Fruit fly (Drosophila melanogaster): ENCODE data around the gene pad.

The pad gene

dm6 chr3R:16331809-16332343 is 10.2 kb upstream of the pad start (continued):
- TF ChIP-seq CG10209 (GFP tag; optimal IDR thresholded peaks at IDR 0.05) (peak; percentile 85), CG8388 (GFP tag; optimal IDR thresholded peaks at IDR 0.05) (no peak), maf-S (GFP tag; optimal IDR thresholded peaks at IDR 0.05) (peak; percentile 26), ato (GFP tag; IDR thresholded peaks at IDR 0.05; ENCODE audit: partially characterized antibody) (no peak), CG7963 (GFP tag; IDR thresholded peaks at IDR 0.05; ENCODE audit: partially characterized antibody) (no peak), D19A (tag; optimal IDR thresholded peaks at IDR 0.05) (no peak), H15 (GFP tag; IDR thresholded peaks at IDR 0.05) (peak; percentile 65; the same call in 2 of the 3 replicates), ttk (GFP tag; IDR thresholded peaks at IDR 0.05) (no peak), chinmo (GFP tag; IDR thresholded peaks at IDR 0.05; ENCODE audit: partially characterized antibody) (0 out of 4 replicates have a peak, but pooled peaks have one; percentile 29), Dek (tag; optimal IDR thresholded peaks at IDR 0.05) (no peak), CG15011 (GFP tag; optimal IDR thresholded peaks at IDR 0.05) (peak; percentile 52), ro (GFP tag; IDR thresholded peaks at IDR 0.05) (peak; percentile 33; the same call in 1 of the 2 replicates), CG5180 (GFP tag; optimal IDR thresholded peaks at IDR 0.05) (peak; percentile 45), ranshi (GFP tag; IDR thresholded peaks at IDR 0.05) (peak; percentile 11; the same call in 1 of the 2 replicates), cg (GFP tag; optimal IDR thresholded peaks at IDR 0.05) (no peak), CoRest (tag; optimal IDR thresholded peaks at IDR 0.05) (peak; percentile 53), CG12104 (GFP tag; optimal IDR thresholded peaks at IDR 0.05) (peak; percentile 9), CG43689 (GFP tag; IDR thresholded peaks at IDR 0.05) (no peak), Nf-YB (GFP tag; optimal IDR thresholded peaks at IDR 0.05) (peak; percentile 42), gsb-n (tag; optimal IDR thresholded peaks at IDR 0.05) (peak; percentile 60), CG2889 (GFP tag; IDR thresholded peaks at IDR 0.05) (0 out of 3 replicates have a peak, but pooled peaks have one; percentile 35), GATAe (GFP tag; conservative IDR thresholded peaks at IDR 0.05) (0 out of 2 replicates have a peak, but pooled peaks have one; percentile 8), Atf-2 (GFP tag; optimal IDR thresholded peaks at IDR 0.05) (peak; percentile 38), sisA (GFP tag; IDR thresholded peaks at IDR 0.05) (no peak), Doc3 (GFP tag; IDR thresholded peaks at IDR 0.05; ENCODE audit: partially characterized antibody) (no peak), Six4 (GFP tag; optimal IDR thresholded peaks at IDR 0.05) (peak; percentile 31), ERR (GFP tag; optimal IDR thresholded peaks at IDR 0.05) (peak; percentile 26), Usf (GFP tag; optimal IDR thresholded peaks at IDR 0.05) (peak; percentile 13), pita (GFP tag; optimal IDR thresholded peaks at IDR 0.05) (no peak), Med (GFP tag) (peak; percentile 96), CG9797 (GFP tag; optimal IDR thresholded peaks at IDR 0.05) (peak; percentile 21), scrt (GFP tag; optimal IDR thresholded peaks at IDR 0.05) (no peak), ara (GFP tag; IDR thresholded peaks at IDR 0.05) (peak; percentile 72), Side (GFP tag; optimal IDR thresholded peaks at IDR 0.05) (peak; percentile 47), CG4730 (GFP tag; IDR thresholded peaks at IDR 0.05) (peak; percentile 30; the same call in 1 of the 2 replicates), sc (optimal IDR thresholded peaks at IDR 0.05) (no peak), sc (GFP tag; optimal IDR thresholded peaks at IDR 0.05) (peak; percentile 83), hbn (GFP tag; IDR thresholded peaks at IDR 0.05; ENCODE audit: partially characterized antibody) (no peak), mam (GFP tag; optimal IDR thresholded peaks at IDR 0.05) (peak; percentile 31), sug (tag; optimal IDR thresholded peaks at IDR 0.05) (peak; percentile 38), CG8765 (GFP tag; IDR thresholded peaks at IDR 0.05) (no peak), CG10543 (GFP tag; optimal IDR thresholded peaks at IDR 0.05) (peak; percentile 70), CG15514 (GFP tag; optimal IDR thresholded peaks at IDR 0.05) (peak; percentile 39), shn (GFP tag; optimal IDR thresholded peaks at IDR 0.05) (peak; percentile 42), sima (GFP tag; optimal IDR thresholded peaks at IDR 0.05) (no peak), Hmr (GFP tag; optimal IDR thresholded peaks at IDR 0.05) (peak; percentile 66), eyg (GFP tag; optimal IDR thresholded peaks at IDR 0.05) (no peak), Fer1 (GFP tag; optimal IDR thresholded peaks at IDR 0.05) (peak; percentile 30), danr (GFP tag; IDR thresholded peaks at IDR 0.05) (peak; percentile 60; the same call in 1 of the 2 replicates), CG4424 (GFP tag; optimal IDR thresholded peaks at IDR 0.05) (peak; percentile 28)
